Worm (Caenorhabditis elegans): ENCODE measurements around the gene F40F8.5.

DNA sequence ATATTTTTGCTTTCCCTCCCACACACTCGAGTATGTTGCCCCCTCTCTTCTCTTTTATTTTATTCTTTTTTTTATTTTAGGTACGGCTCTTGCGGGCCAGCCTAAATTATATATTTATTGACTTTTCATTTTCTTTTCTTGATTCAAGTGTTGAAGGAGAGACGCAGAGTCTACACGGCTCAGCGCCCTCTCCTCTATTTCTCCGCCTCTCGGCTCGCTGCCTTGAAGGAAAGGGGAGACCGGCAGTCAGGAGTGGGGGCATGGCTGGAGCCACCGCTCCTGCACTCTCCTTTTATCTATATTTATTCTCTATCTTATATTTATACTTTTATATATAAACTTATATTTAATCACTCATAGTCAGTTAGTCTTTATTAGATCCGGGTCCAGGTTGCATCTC is 31.7 kb upstream of the F40F8.5 start:
- TF ChIP-seq gmeb-2 (tag; optimal IDR thresholded peaks at IDR 0.05), result no peak
- TF ChIP-seq fkh-10 (GFP tag; optimal IDR thresholded peaks at IDR 0.05), result no peak
- no peak for TF ChIP-seq ceh-34 (tag; optimal IDR thresholded peaks at IDR 0.05)
- TF ChIP-seq K09A11.1 (tag; optimal IDR thresholded peaks at IDR 0.05; ENCODE audit: insufficient read depth), result no peak
- TF ChIP-seq unc-86 (tag; optimal IDR thresholded peaks at IDR 0.05), result no peak
- no peak for TF ChIP-seq tbx-7 (tag; optimal IDR thresholded peaks at IDR 0.05)
- TF ChIP-seq hlh-30 (tag; optimal IDR thresholded peaks at IDR 0.05; ENCODE audit: insufficient read depth), result no peak
- no peak for TF ChIP-seq sox-4 (tag; optimal IDR thresholded peaks at IDR 0.05)
- TF ChIP-seq pha-4 (tag; optimal IDR thresholded peaks at IDR 0.05), result no peak
- no peak for TF ChIP-seq nhr-11 (tag; optimal IDR thresholded peaks at IDR 0.05)
- TF ChIP-seq hlh-8 (tag; optimal IDR thresholded peaks at IDR 0.05), result no peak

All from whole organism, late embryonic.